Fruit fly (Drosophila melanogaster) whole organism: ENCODE results near the gene CG9737.

Source experiments
- CG8478 ChIP-seq: fragments of >200 bp; optimal IDR thresholded peaks from 2 replicates; lab custom pipeline; 2018; ENCODE audit warnings: inconsistent platforms
- Dll ChIP-seq: fragments of >200 bp; optimal IDR thresholded peaks from 2 replicates; lab custom pipeline; 2017
- EcR ChIP-seq, 2 experiments: fragments of >200 bp; optimal IDR thresholded peaks; 2 replicates each; lab custom pipeline; 2017; ENCODE audit warnings: missing biosample characterization in 2 of 2, missing genetic modification characterization in 2 of 2, missing genetic modification reagents in 2 of 2
- pan ChIP-seq: fragments of >200 bp; optimal IDR thresholded peaks from 2 replicates; lab custom pipeline; 2017
- psq ChIP-seq: fragments of >200 bp; optimal IDR thresholded peaks from 2 replicates; lab custom pipeline; 2017
- usp ChIP-seq: fragments of >200 bp; optimal IDR thresholded peaks from 2 replicates; lab custom pipeline; 2017; ENCODE audit warnings: missing biosample characterization, missing genetic modification characterization, mixed read lengths

dm6 chr3R:30275970-30276369, 32.9 kb upstream of the CG9737 start:
- TF ChIP-seq psq (lab: Kevin White, UChicago) (no peak), pan (no peak), Dll (lab: Kevin White, UChicago) (no peak), EcR (GFP tag; optimal IDR thresholded peaks at IDR 0.05; lab: Kevin White, UChicago) (no peak), CG8478 (no peak), usp (no peak)
